Fruit fly (Drosophila melanogaster) whole organism, embryonic: ENCODE results near the gene RpS28-like.

Experiments
- CG10147 ChIP-seq: fragments of 200-800 bp; sonication (Bioruptor generic); optimal IDR thresholded peaks from 2 replicates; lab custom pipeline; 2019; ENCODE audit warnings: missing biosample characterization, mild to moderate bottlenecking, missing genetic modification characterization, moderate library complexity
- CG10274 ChIP-seq: fragments of 200-800 bp; sonication (Bioruptor generic); optimal IDR thresholded peaks from 3 replicates; lab custom pipeline; 2017; ENCODE audit warnings: missing biosample characterization, mild to moderate bottlenecking, missing genetic modification characterization
- CG11560 ChIP-seq: fragments of 200-800 bp; sonication (Bioruptor generic); IDR thresholded peaks from 3 replicates; pipeline ENCODE4 v1.3.6; 2022; ENCODE audit warnings: missing biosample characterization, missing genetic modification characterization
- CG13287 ChIP-seq: fragments of 200-800 bp; sonication (Bioruptor generic); IDR thresholded peaks from 2 replicates; pipeline ENCODE4 v1.3.6; 2022; ENCODE audit warnings: missing biosample characterization, missing genetic modification characterization; ENCODE audit not compliant: partially characterized antibody
- CG14710 ChIP-seq: fragments of 200-800 bp; sonication (Bioruptor generic); optimal IDR thresholded peaks from 3 replicates; lab custom pipeline; 2019; ENCODE audit warnings: missing biosample characterization, mild to moderate bottlenecking, missing genetic modification characterization, moderate library complexity
- CG15479 ChIP-seq: fragments of 200-800 bp; sonication (Bioruptor generic); optimal IDR thresholded peaks from 3 replicates; lab custom pipeline; 2019; ENCODE audit warnings: missing biosample characterization, mild to moderate bottlenecking, missing genetic modification characterization, moderate library complexity
- CG17912 ChIP-seq: fragments of 200-800 bp; sonication (Bioruptor generic); optimal IDR thresholded peaks from 2 replicates; lab custom pipeline; 2018; ENCODE audit warnings: missing biosample characterization, mild to moderate bottlenecking, missing genetic modification characterization
- CG18262 ChIP-seq: fragments of 200-800 bp; optimal IDR thresholded peaks from 3 replicates; lab custom pipeline; 2019; ENCODE audit warnings: missing biosample characterization, mild to moderate bottlenecking, missing genetic modification characterization, moderate library complexity
- CG1832 ChIP-seq: fragments of 200-800 bp; sonication (Bioruptor generic); optimal IDR thresholded peaks from 2 replicates; lab custom pipeline; 2017; ENCODE audit warnings: missing biosample characterization, mild to moderate bottlenecking, missing genetic modification characterization, inconsistent platforms
- CG2199 ChIP-seq: fragments of 200-800 bp; sonication (Bioruptor generic); IDR thresholded peaks from 3 replicates; pipeline ENCODE4 v1.3.6; 2022; ENCODE audit warnings: missing biosample characterization, missing genetic modification characterization
- CG2712 ChIP-seq: fragments of 200-800 bp; optimal IDR thresholded peaks from 3 replicates; lab custom pipeline; 2019; ENCODE audit warnings: missing biosample characterization, mild to moderate bottlenecking, missing genetic modification characterization, moderate library complexity
- CG31441 ChIP-seq: fragments of 200-800 bp; sonication (Bioruptor generic); IDR thresholded peaks from 2 replicates; pipeline ENCODE4 v1.3.6; 2022; ENCODE audit warnings: missing biosample characterization, missing genetic modification characterization
- CG34376 ChIP-seq: fragments of 200-800 bp; sonication (Bioruptor generic); optimal IDR thresholded peaks from 2 replicates; lab custom pipeline; 2018; ENCODE audit warnings: missing biosample characterization, mild to moderate bottlenecking, missing genetic modification characterization
- CG6272 ChIP-seq: fragments of 200-800 bp; sonication (Bioruptor generic); IDR thresholded peaks from 2 replicates; pipeline ENCODE4 v1.3.6; 2022; ENCODE audit warnings: missing biosample characterization, missing genetic modification characterization
- CG6813 ChIP-seq: fragments of 200-800 bp; sonication (Bioruptor generic); optimal IDR thresholded peaks from 2 replicates; lab custom pipeline; 2017; ENCODE audit warnings: missing biosample characterization, missing genetic modification characterization, mild to moderate bottlenecking, moderate library complexity, missing genetic modification reagents
- CG7271 ChIP-seq: fragments of 200-800 bp; sonication (Bioruptor generic); optimal IDR thresholded peaks from 2 replicates; lab custom pipeline; 2018; ENCODE audit warnings: missing biosample characterization, mild to moderate bottlenecking, missing genetic modification characterization, moderate library complexity
- CG7372 ChIP-seq: fragments of 200-800 bp; sonication (Bioruptor generic); IDR thresholded peaks from 2 replicates; pipeline ENCODE4 v1.3.6; 2022; ENCODE audit warnings: missing biosample characterization, missing genetic modification characterization
- CG7987 ChIP-seq: fragments of 200-800 bp; sonication (Bioruptor generic); optimal IDR thresholded peaks from 2 replicates; lab custom pipeline; 2018; ENCODE audit warnings: missing biosample characterization, mild to moderate bottlenecking, missing genetic modification characterization, moderate library complexity
- CG8089 ChIP-seq: fragments of 200-800 bp; sonication (Bioruptor generic); optimal IDR thresholded peaks from 3 replicates; lab custom pipeline; 2016; ENCODE audit warnings: missing biosample characterization, missing genetic modification characterization
- CG8944 ChIP-seq: fragments of 200-800 bp; sonication (Bioruptor generic); optimal IDR thresholded peaks from 3 replicates; lab custom pipeline; 2016; ENCODE audit warnings: missing biosample characterization, missing genetic modification characterization
- CG9609 ChIP-seq: fragments of 200-800 bp; sonication (Bioruptor generic); optimal IDR thresholded peaks from 3 replicates; lab custom pipeline; 2016; ENCODE audit warnings: missing biosample characterization, missing genetic modification characterization
- CG9932 ChIP-seq: fragments of 200-800 bp; sonication (Bioruptor generic); IDR thresholded peaks from 2 replicates; pipeline ENCODE4 v1.3.6; 2022; ENCODE audit warnings: missing biosample characterization, missing genetic modification characterization
- Dll ChIP-seq: fragments of 200-800 bp; sonication (Bioruptor generic); IDR thresholded peaks from 4 replicates; pipeline ENCODE4 v1.3.6; 2022; ENCODE audit warnings: missing biosample characterization, missing genetic modification characterization; ENCODE audit not compliant: partially characterized antibody
- Drgx ChIP-seq: fragments of 200-800 bp; sonication (Bioruptor generic); IDR thresholded peaks from 2 replicates; pipeline ENCODE4 v1.3.6; 2022; ENCODE audit warnings: missing biosample characterization, missing genetic modification characterization
- Elba2 ChIP-seq: fragments of 200-800 bp; sonication (Bioruptor generic); optimal IDR thresholded peaks from 3 replicates; lab custom pipeline; 2016; ENCODE audit warnings: missing biosample characterization, missing genetic modification characterization
- HLH4C ChIP-seq: fragments of 200-800 bp; sonication (Bioruptor generic); IDR thresholded peaks from 3 replicates; pipeline ENCODE4 v1.3.6; 2022; ENCODE audit warnings: missing biosample characterization, missing genetic modification characterization; ENCODE audit not compliant: partially characterized antibody
- Hr39 ChIP-seq: fragments of >200 bp; optimal IDR thresholded peaks from 2 replicates; lab custom pipeline; 2017
- NC2β ChIP-seq: fragments of 200-800 bp; sonication (Bioruptor generic); optimal IDR thresholded peaks from 2 replicates; lab custom pipeline; 2016; ENCODE audit warnings: missing biosample characterization, missing genetic modification characterization
- Sox102F ChIP-seq: fragments of 200-800 bp; sonication (Bioruptor generic); optimal IDR thresholded peaks from 2 replicates; lab custom pipeline; 2018; ENCODE audit warnings: missing biosample characterization, mild to moderate bottlenecking, missing genetic modification characterization, moderate library complexity
- Sry-δ ChIP-seq: fragments of 200-800 bp; sonication (Bioruptor generic); optimal IDR thresholded peaks from 2 replicates; lab custom pipeline; 2016; ENCODE audit warnings: missing biosample characterization, missing genetic modification characterization
- Ssrp ChIP-seq: fragments of 200-800 bp; sonication (Bioruptor generic); optimal IDR thresholded peaks from 2 replicates; lab custom pipeline; 2018; ENCODE audit warnings: missing biosample characterization, mild to moderate bottlenecking, missing genetic modification characterization, moderate library complexity
- Stat92E ChIP-seq, 3 experiments: fragments of >200 bp in 2 of 3; fragments of 200-800 bp in 1 of 3; sonication (Bioruptor generic) in 1 of 3; optimal IDR thresholded peaks; 2 replicates each; lab custom pipeline; 2017 to 2019; ENCODE audit warnings: missing biosample characterization in 3 of 3, missing genetic modification characterization in 3 of 3, mild to moderate bottlenecking in 1 of 3, moderate library complexity in 1 of 3
- Trl ChIP-seq, 3 experiments: fragments of >200 bp in 2 of 3; fragments of 200-800 bp in 1 of 3; sonication (Bioruptor generic) in 1 of 3; optimal IDR thresholded peaks; 2 replicates in 1 of 3; 3 replicates in 2 of 3; lab custom pipeline; 2016 to 2017; ENCODE audit warnings: missing biosample characterization in 1 of 3, missing genetic modification characterization in 1 of 3
- Xbp1 ChIP-seq: fragments of 200-800 bp; sonication (Bioruptor generic); optimal IDR thresholded peaks from 3 replicates; lab custom pipeline; 2016; ENCODE audit warnings: missing biosample characterization, mild to moderate bottlenecking, missing genetic modification characterization
- ase ChIP-seq: fragments of 200-800 bp; sonication (Bioruptor generic); IDR thresholded peaks from 3 replicates; pipeline ENCODE4 v1.3.6; 2022; ENCODE audit warnings: missing biosample characterization, missing genetic modification characterization
- btn ChIP-seq: fragments of 200-800 bp; sonication (Bioruptor generic); optimal IDR thresholded peaks from 2 replicates; lab custom pipeline; 2016; ENCODE audit warnings: missing biosample characterization, missing genetic modification characterization
- crc ChIP-seq: fragments of 200-800 bp; sonication (Bioruptor generic); optimal IDR thresholded peaks from 2 replicates; lab custom pipeline; 2016; ENCODE audit warnings: missing biosample characterization, missing genetic modification characterization
- dati ChIP-seq: fragments of 200-800 bp; sonication (Bioruptor generic); IDR thresholded peaks from 2 replicates; pipeline ENCODE4 v1.3.6; 2022; ENCODE audit warnings: missing biosample characterization, missing genetic modification characterization
- dm ChIP-seq: fragments of 200-800 bp; sonication (Bioruptor generic); optimal IDR thresholded peaks from 3 replicates; lab custom pipeline; 2016; ENCODE audit warnings: missing biosample characterization, missing genetic modification characterization
- en ChIP-seq: fragments of 200-800 bp; sonication (Bioruptor generic); optimal IDR thresholded peaks from 2 replicates; lab custom pipeline; 2016; ENCODE audit warnings: missing biosample characterization, missing genetic modification characterization
- fd3F ChIP-seq: fragments of 200-800 bp; sonication (Bioruptor generic); optimal IDR thresholded peaks from 2 replicates; lab custom pipeline; 2018; ENCODE audit warnings: missing biosample characterization, mild to moderate bottlenecking, missing genetic modification characterization, moderate library complexity
- fd96Cb ChIP-seq: fragments of 200-800 bp; sonication (Bioruptor generic); optimal IDR thresholded peaks from 2 replicates; lab custom pipeline; 2018; ENCODE audit warnings: missing biosample characterization, mild to moderate bottlenecking, missing genetic modification characterization, moderate library complexity
- rib ChIP-seq: fragments of 200-800 bp; sonication (Bioruptor generic); IDR thresholded peaks from 2 replicates; pipeline ENCODE4 v1.3.6; 2022; ENCODE audit warnings: missing biosample characterization, missing genetic modification characterization
- scrt ChIP-seq: fragments of 200-800 bp; sonication (Bioruptor generic); optimal IDR thresholded peaks from 2 replicates; lab custom pipeline; 2018; ENCODE audit warnings: missing biosample characterization, mild to moderate bottlenecking, missing genetic modification characterization, moderate library complexity
- seq ChIP-seq: fragments of 200-800 bp; sonication (Bioruptor generic); IDR thresholded peaks from 2 replicates; pipeline ENCODE4 v1.3.6; 2022; ENCODE audit warnings: missing biosample characterization, missing genetic modification characterization
- tin ChIP-seq: fragments of 200-800 bp; sonication (Bioruptor generic); optimal IDR thresholded peaks from 3 replicates; lab custom pipeline; 2016; ENCODE audit warnings: missing biosample characterization, missing genetic modification characterization
- tio ChIP-seq: fragments of 200-800 bp; sonication (Bioruptor generic); optimal IDR thresholded peaks from 2 replicates; lab custom pipeline; 2017; ENCODE audit warnings: missing biosample characterization, missing genetic modification characterization, inconsistent platforms
- toy ChIP-seq: fragments of 200-800 bp; sonication (Bioruptor generic); IDR thresholded peaks from 2 replicates; pipeline ENCODE4 v1.3.6; 2022; ENCODE audit warnings: missing biosample characterization, missing genetic modification characterization
- wor ChIP-seq: fragments of 200-800 bp; sonication (Bioruptor generic); IDR thresholded peaks from 2 replicates; pipeline ENCODE4 v1.3.6; 2022; ENCODE audit warnings: missing biosample characterization, missing genetic modification characterization

RpS28-like gene

DNA sequence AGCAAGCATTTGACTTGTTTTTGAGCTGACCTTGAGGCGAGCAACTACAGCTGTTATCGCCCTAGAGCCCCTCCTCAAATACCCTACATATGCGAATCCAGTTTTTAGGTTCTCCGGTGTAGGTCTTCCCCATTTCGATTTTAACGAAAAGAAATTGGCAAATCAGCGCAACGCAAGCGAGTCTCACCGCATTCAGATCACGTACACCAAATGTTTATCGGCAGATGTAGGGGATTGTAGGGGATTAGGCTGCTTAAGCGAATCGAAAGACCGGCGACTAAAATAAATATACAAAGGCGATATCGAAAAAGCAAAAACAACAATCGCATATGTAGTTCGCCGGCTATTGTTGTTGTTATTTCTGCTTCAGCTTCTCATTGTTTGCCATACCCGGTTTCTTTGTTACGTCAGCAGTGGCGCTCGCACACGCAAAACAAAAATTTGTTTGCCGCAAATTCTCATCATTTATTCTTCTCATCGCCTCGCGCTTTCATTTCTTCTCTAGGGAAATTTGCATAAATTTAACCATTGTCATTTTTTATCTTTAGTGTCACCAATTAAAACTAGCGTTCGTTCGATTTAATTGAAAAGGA is 48.5 kb upstream of the RpS28-like start (continued):
- TF ChIP-seq CG13287 (GFP tag; lab: Robert Waterston, UW) (no peak), btn (GFP tag; lab: Kevin White, UChicago) (no peak), Elba2 (GFP tag; lab: Kevin White, UChicago) (no peak), dati (GFP tag; lab: Robert Waterston, UW) (no peak), en (GFP tag; lab: Kevin White, UChicago) (no peak), CG2199 (no peak), tin (GFP tag; lab: Kevin White, UChicago) (peak; percentile 54), CG10147 (GFP tag; lab: Kevin White, UChicago) (peak; percentile 29), CG7271 (tag; lab: Kevin White, UChicago) (no peak), CG31441 (GFP tag; lab: Robert Waterston, UW) (0 out of 2 replicates have a peak, but pooled peaks have one; percentile 19), fd96Cb (peak; percentile 31), ase (GFP tag; lab: Robert Waterston, UW) (0 out of 3 replicates have a peak, but pooled peaks have one; percentile 27), Ssrp (tag; lab: Kevin White, UChicago) (no peak), toy (GFP tag; lab: Robert Waterston, UW) (0 out of 2 replicates have a peak, but pooled peaks have one; percentile 35), dm (GFP tag; lab: Kevin White, UChicago) (peak; percentile 38), CG8089 (GFP tag; lab: Kevin White, UChicago) (no peak), Trl (optimal IDR thresholded peaks at IDR 0.05; lab: Kevin White, UChicago) (no peak), Trl (GFP tag; optimal IDR thresholded peaks at IDR 0.05; lab: Kevin White, UChicago) (peak; percentile 89), Hr39 (no peak), CG15479 (peak; percentile 32), CG1832 (no peak), CG7372 (GFP tag; lab: Robert Waterston, UW) (0 out of 2 replicates have a peak, but pooled peaks have one; percentile 17), CG7987 (GFP tag; lab: Kevin White, UChicago) (peak; percentile 14), CG9609 (peak; percentile 65), fd3F (peak; percentile 66), rib (GFP tag; lab: Robert Waterston, UW) (peak; percentile 81), Stat92E (GFP tag; optimal IDR thresholded peaks at IDR 0.05; lab: Kevin White, UChicago) (no peak), seq (GFP tag; lab: Robert Waterston, UW) (peak; percentile 47; the same call in 1 of the 2 replicates), CG34376 (GFP tag; lab: Kevin White, UChicago) (no peak), Xbp1 (GFP tag; lab: Kevin White, UChicago) (peak; percentile 72), Drgx (GFP tag; lab: Robert Waterston, UW) (peak; percentile 92), NC2β (peak; percentile 29), CG10274 (GFP tag; lab: Kevin White, UChicago) (peak; percentile 100), CG6813 (GFP tag; lab: Kevin White, UChicago) (peak; percentile 37), HLH4C (GFP tag; lab: Robert Waterston, UW) (no peak), CG17912 (GFP tag; lab: Kevin White, UChicago) (no peak), CG2712 (peak; percentile 45), CG9932 (GFP tag; lab: Robert Waterston, UW) (peak; percentile 93), CG11560 (tag; lab: Robert Waterston, UW) (0 out of 3 replicates have a peak, but pooled peaks have one; percentile 20), Dll (no peak), CG18262 (peak; percentile 20), Sry-δ (peak; percentile 18), tio (GFP tag; lab: Kevin White, UChicago) (no peak), CG6272 (GFP tag; lab: Robert Waterston, UW) (peak; percentile 56), crc (GFP tag; lab: Kevin White, UChicago) (peak; percentile 50), wor (GFP tag; lab: Robert Waterston, UW) (no peak), Sox102F (GFP tag; lab: Kevin White, UChicago) (peak; percentile 55), scrt (GFP tag; lab: Kevin White, UChicago) (peak; percentile 41), CG8944 (GFP tag; lab: Kevin White, UChicago) (peak; percentile 61), CG14710 (tag; lab: Kevin White, UChicago) (no peak)
